Worm (Caenorhabditis elegans) whole organism, young adult: Measurements from ENCODE around the gene bus-18.
A peak's percentile ranks its signal among the peaks of the same experiment; 100 is the strongest.

Experiments
- B0019.2 ChIP-seq: fragments of 200-800 bp; sonication (Bioruptor generic); conservative IDR thresholded peaks from 2 replicates; pipeline ENCODE4 v1.3.6; 2022; ENCODE audit warnings: missing genetic modification reagents, missing genetic modification characterization, missing compliant biosample characterization
- B0261.1 ChIP-seq: sonication (generic microtip); optimal IDR thresholded peaks from 2 replicates; lab custom pipeline; 2016; ENCODE audit warnings: mild to moderate bottlenecking, missing genetic modification characterization, moderate library complexity, missing compliant biosample characterization
- F10E7.11 ChIP-seq: sonication (generic microtip); optimal IDR thresholded peaks from 2 replicates; lab custom pipeline; 2017; ENCODE audit warnings: mild to moderate bottlenecking, missing genetic modification characterization, moderate library complexity, missing compliant biosample characterization
- F23B12.7 ChIP-seq: sonication (generic microtip); optimal IDR thresholded peaks from 2 replicates; lab custom pipeline; 2017; ENCODE audit warnings: missing genetic modification characterization, mild to moderate bottlenecking, missing compliant biosample characterization, antibody characterized with exemption, moderate library complexity; ENCODE audit not compliant: insufficient read depth
- F37B4.10 ChIP-seq: fragments of 200-800 bp; sonication (Bioruptor generic); IDR thresholded peaks from 2 replicates; pipeline ENCODE4 v1.3.6; 2022; ENCODE audit warnings: missing genetic modification characterization, missing compliant biosample characterization
- F55B11.4 ChIP-seq: sonication (generic microtip); optimal IDR thresholded peaks from 2 replicates; lab custom pipeline; 2016; ENCODE audit warnings: missing compliant biosample characterization, missing genetic modification characterization, borderline replicate concordance; ENCODE audit not compliant: insufficient read depth
- F57A8.1 ChIP-seq: fragments of 200-800 bp; sonication (Bioruptor generic); optimal IDR thresholded peaks from 2 replicates; lab custom pipeline; 2018; ENCODE audit warnings: mild to moderate bottlenecking, missing genetic modification characterization, moderate library complexity, missing compliant biosample characterization
- K12H6.12 ChIP-seq: fragments of 200-800 bp; sonication (Bioruptor generic); optimal IDR thresholded peaks from 2 replicates; lab custom pipeline; 2018; ENCODE audit warnings: mild to moderate bottlenecking, missing genetic modification characterization, missing compliant biosample characterization
- T07F8.4 ChIP-seq: sonication (generic microtip); optimal IDR thresholded peaks from 2 replicates; lab custom pipeline; 2016; ENCODE audit warnings: mild to moderate bottlenecking, missing genetic modification characterization, moderate library complexity, missing compliant biosample characterization
- T26A5.8 ChIP-seq: sonication (generic microtip); optimal IDR thresholded peaks from 2 replicates; lab custom pipeline; 2016; ENCODE audit warnings: missing genetic modification characterization, missing compliant biosample characterization
- Y53F4B.3 ChIP-seq: fragments of 200-800 bp; sonication (Bioruptor generic); IDR thresholded peaks from 2 replicates; pipeline ENCODE4 v1.3.6; 2022; ENCODE audit warnings: missing genetic modification reagents, missing genetic modification characterization, missing compliant biosample characterization
- Y79H2A.3 ChIP-seq: fragments of 200-800 bp; sonication (Bioruptor generic); conservative IDR thresholded peaks from 2 replicates; pipeline ENCODE4 v1.3.6; 2022; ENCODE audit warnings: missing genetic modification reagents, missing genetic modification characterization, missing compliant biosample characterization
- akir-1 ChIP-seq: fragments of 200-800 bp; sonication (Bioruptor generic); optimal IDR thresholded peaks from 2 replicates; lab custom pipeline; 2018; ENCODE audit warnings: mild to moderate bottlenecking, missing genetic modification characterization, moderate library complexity, missing compliant biosample characterization
- ama-1 ChIP-seq, 3 experiments: fragments of 150-350 bp in 1 of 3; sonication (generic microtip) in 2 of 3; optimal IDR thresholded peaks; 2 replicates each; lab custom pipeline; 2014 to 2018; ENCODE audit warnings: missing biosample characterization in 2 of 3, missing genetic modification characterization in 2 of 3, missing genetic modification reagents in 2 of 3
- aptf-3 ChIP-seq: fragments of 200-800 bp; sonication (Bioruptor generic); IDR thresholded peaks from 2 replicates; pipeline ENCODE4 v1.3.6; 2022; ENCODE audit warnings: missing genetic modification characterization, missing compliant biosample characterization
- athp-1 ChIP-seq: sonication (generic microtip); optimal IDR thresholded peaks from 2 replicates; lab custom pipeline; 2017; ENCODE audit warnings: mild to moderate bottlenecking, missing genetic modification characterization, missing compliant biosample characterization
- attf-5 ChIP-seq: fragments of 200-800 bp; sonication (Bioruptor generic); optimal IDR thresholded peaks from 2 replicates; lab custom pipeline; 2018; ENCODE audit warnings: mild to moderate bottlenecking, missing genetic modification characterization, missing compliant biosample characterization
- bed-2 ChIP-seq: fragments of 200-800 bp; sonication (Bioruptor generic); IDR thresholded peaks from 2 replicates; pipeline ENCODE4 v1.3.6; 2022; ENCODE audit warnings: missing genetic modification reagents, missing genetic modification characterization, missing compliant biosample characterization
- ccch-3 ChIP-seq: fragments of 200-800 bp; sonication (Bioruptor generic); optimal IDR thresholded peaks from 2 replicates; lab custom pipeline; 2018; ENCODE audit warnings: mild to moderate bottlenecking, missing genetic modification characterization, missing compliant biosample characterization
- ceh-40 ChIP-seq: fragments of 200-800 bp; sonication (Bioruptor generic); IDR thresholded peaks from 2 replicates; pipeline ENCODE4 v1.3.6; 2022; ENCODE audit warnings: missing genetic modification characterization, missing compliant biosample characterization
- ceh-58 ChIP-seq: fragments of 200-800 bp; sonication (Bioruptor generic); IDR thresholded peaks from 2 replicates; pipeline ENCODE4 v1.3.6; 2022; ENCODE audit warnings: missing genetic modification characterization, missing compliant biosample characterization
- ceh-79 ChIP-seq: sonication (generic microtip); optimal IDR thresholded peaks from 2 replicates; lab custom pipeline; 2017; ENCODE audit warnings: mild to moderate bottlenecking, missing genetic modification characterization, missing compliant biosample characterization
- dpl-1 ChIP-seq: fragments of 150-350 bp; optimal IDR thresholded peaks from 2 replicates; lab custom pipeline; 2014; ENCODE audit warnings: missing biosample characterization, missing genetic modification reagents, missing genetic modification characterization
- efl-1 ChIP-seq: fragments of 150-350 bp; optimal IDR thresholded peaks from 2 replicates; lab custom pipeline; 2014; ENCODE audit warnings: missing biosample characterization, missing genetic modification reagents, missing genetic modification characterization
- egl-44 ChIP-seq: fragments of 200-800 bp; sonication (Bioruptor generic); IDR thresholded peaks from 2 replicates; pipeline ENCODE4 v1.3.6; 2022; ENCODE audit warnings: missing genetic modification reagents, missing genetic modification characterization, missing compliant biosample characterization
- egrh-3 ChIP-seq: fragments of 200-800 bp; sonication (Bioruptor generic); IDR thresholded peaks from 2 replicates; pipeline ENCODE4 v1.3.6; 2022; ENCODE audit warnings: missing genetic modification reagents, missing genetic modification characterization, missing compliant biosample characterization
- gei-17 ChIP-seq: fragments of 200-800 bp; sonication (Bioruptor generic); optimal IDR thresholded peaks from 2 replicates; lab custom pipeline; 2018; ENCODE audit warnings: mild to moderate bottlenecking, missing genetic modification characterization, missing compliant biosample characterization
- him-1 ChIP-seq: sonication (generic microtip); optimal IDR thresholded peaks from 2 replicates; lab custom pipeline; 2016; ENCODE audit warnings: missing genotype, missing genetic modification reagents, missing genetic modification characterization, missing compliant biosample characterization
- hmg-1.2 ChIP-seq: fragments of 200-800 bp; sonication (Bioruptor generic); IDR thresholded peaks from 2 replicates; pipeline ENCODE4 v1.3.6; 2022; ENCODE audit warnings: missing genetic modification reagents, missing genetic modification characterization, missing compliant biosample characterization
- hmg-20 ChIP-seq: fragments of 200-800 bp; sonication (Bioruptor generic); IDR thresholded peaks from 2 replicates; pipeline ENCODE4 v1.3.6; 2022; ENCODE audit warnings: missing genetic modification reagents, missing genetic modification characterization, missing compliant biosample characterization
- let-526 ChIP-seq: fragments of 200-800 bp; sonication (Bioruptor generic); IDR thresholded peaks from 2 replicates; pipeline ENCODE4 v1.3.6; 2022; ENCODE audit warnings: missing genetic modification reagents, missing genetic modification characterization, missing compliant biosample characterization
- lin-26 ChIP-seq: fragments of 200-800 bp; sonication (Bioruptor generic); IDR thresholded peaks from 2 replicates; pipeline ENCODE4 v1.3.6; 2022; ENCODE audit warnings: missing genetic modification reagents, missing genetic modification characterization, missing compliant biosample characterization
- lsl-1 ChIP-seq: fragments of 200-800 bp; sonication (Bioruptor generic); optimal IDR thresholded peaks from 2 replicates; lab custom pipeline; 2018; ENCODE audit warnings: mild to moderate bottlenecking, missing genetic modification characterization, moderate library complexity, missing compliant biosample characterization
- madf-10 ChIP-seq: sonication (generic microtip); optimal IDR thresholded peaks from 2 replicates; lab custom pipeline; 2016; ENCODE audit warnings: mild to moderate bottlenecking, missing genetic modification characterization, missing compliant biosample characterization
- mel-28 ChIP-seq: sonication (generic microtip); optimal IDR thresholded peaks from 2 replicates; lab custom pipeline; 2016; ENCODE audit warnings: borderline replicate concordance, mild to moderate bottlenecking, missing genetic modification characterization, missing compliant biosample characterization
- mxl-1 ChIP-seq: sonication (generic microtip); optimal IDR thresholded peaks from 2 replicates; lab custom pipeline; 2016; ENCODE audit warnings: missing genetic modification characterization, missing compliant biosample characterization
- nhr-120 ChIP-seq: fragments of 200-800 bp; sonication (Bioruptor generic); IDR thresholded peaks from 2 replicates; pipeline ENCODE4 v1.3.6; 2022; ENCODE audit warnings: missing genetic modification characterization, missing compliant biosample characterization
- nhr-179 ChIP-seq: sonication (generic microtip); optimal IDR thresholded peaks from 2 replicates; lab custom pipeline; 2016; ENCODE audit warnings: mild to moderate bottlenecking, missing genetic modification characterization, missing compliant biosample characterization
- nhr-80 ChIP-seq: sonication (generic microtip); optimal IDR thresholded peaks from 2 replicates; lab custom pipeline; 2016; ENCODE audit warnings: missing genetic modification characterization, missing compliant biosample characterization
- nhr-90 ChIP-seq: sonication (generic microtip); optimal IDR thresholded peaks from 2 replicates; lab custom pipeline; 2016; ENCODE audit warnings: missing genotype, mild to moderate bottlenecking, missing genetic modification characterization, missing compliant biosample characterization
- pbrm-1 ChIP-seq: fragments of 200-800 bp; sonication (Bioruptor generic); IDR thresholded peaks from 2 replicates; pipeline ENCODE4 v1.3.6; 2022; ENCODE audit warnings: missing genetic modification reagents, missing genetic modification characterization, missing compliant biosample characterization
- rcor-1 ChIP-seq: fragments of 200-800 bp; sonication (Bioruptor generic); IDR thresholded peaks from 2 replicates; pipeline ENCODE4 v1.3.6; 2022; ENCODE audit warnings: missing genetic modification reagents, missing genetic modification characterization, missing compliant biosample characterization
- rpc-1 ChIP-seq, 2 experiments: fragments of 150-350 bp in 1 of 2; sonication (generic microtip) in 1 of 2; optimal IDR thresholded peaks; 2 replicates each; lab custom pipeline; 2014 to 2018; ENCODE audit warnings: missing biosample characterization in 1 of 2, missing genetic modification characterization in 1 of 2, missing genetic modification reagents in 1 of 2, missing genotype in 1 of 2
- sdz-38 ChIP-seq: sonication (generic microtip); optimal IDR thresholded peaks from 2 replicates; lab custom pipeline; 2016; ENCODE audit warnings: missing genotype, missing genetic modification characterization, missing compliant biosample characterization
- snpc-4 ChIP-seq, 5 experiments: fragments of 150-350 bp in 1 of 5; sonication (generic microtip) in 4 of 5; optimal IDR thresholded peaks; 2 replicates each; lab custom pipeline; 2014 to 2018; ENCODE audit warnings: missing genetic modification characterization in 5 of 5, missing biosample characterization in 3 of 5, antibody characterized with exemption in 2 of 5, mild to moderate bottlenecking in 2 of 5, missing compliant biosample characterization in 2 of 5, missing genotype in 2 of 5, moderate library complexity in 2 of 5, missing genetic modification reagents in 1 of 5
- sptf-2 ChIP-seq: fragments of 200-800 bp; sonication (Bioruptor generic); optimal IDR thresholded peaks from 2 replicates; lab custom pipeline; 2018; ENCODE audit warnings: mild to moderate bottlenecking, missing genetic modification characterization, missing compliant biosample characterization
- ztf-18 ChIP-seq: sonication (generic microtip); optimal IDR thresholded peaks from 2 replicates; lab custom pipeline; 2016; ENCODE audit warnings: missing genotype, mild to moderate bottlenecking, missing genetic modification characterization, missing compliant biosample characterization
- ztf-26 ChIP-seq: sonication (generic microtip); optimal IDR thresholded peaks from 2 replicates; lab custom pipeline; 2017; ENCODE audit warnings: missing genetic modification characterization, missing compliant biosample characterization
- ztf-28 ChIP-seq: fragments of 200-800 bp; sonication (Bioruptor generic); IDR thresholded peaks from 2 replicates; pipeline ENCODE4 v1.3.6; 2022; ENCODE audit warnings: missing genetic modification reagents, missing genetic modification characterization, missing compliant biosample characterization

Gene bus-18

DNA sequence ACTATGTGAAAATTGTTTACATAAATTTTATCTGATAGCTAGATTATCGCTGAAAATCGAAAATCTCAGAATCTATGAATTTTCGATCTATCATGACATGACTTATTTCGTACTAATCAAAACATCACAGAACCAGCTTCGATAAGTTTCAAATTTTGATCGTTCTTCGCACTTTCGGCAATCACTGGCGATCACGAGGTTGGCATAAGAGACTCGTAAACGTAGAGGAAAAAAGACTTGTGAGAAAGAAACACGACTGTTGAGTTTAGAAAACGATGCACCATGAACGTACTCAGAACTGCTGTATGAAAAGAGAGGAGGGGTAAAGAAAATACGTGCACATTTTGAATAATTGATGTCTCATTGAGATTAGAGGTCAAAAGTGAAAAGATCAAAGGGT is 50.5 kb downstream of the bus-18 start (continued):
- TF ChIP-seq efl-1 (GFP tag; lab: Kevin White, UChicago) (no peak), T07F8.4 (tag; lab: Kevin White, UChicago) (no peak), lin-26 (GFP tag; lab: Robert Waterston, UW) (0 out of 2 replicates have a peak, but pooled peaks have one; percentile 17), bed-2 (GFP tag; lab: Robert Waterston, UW) (no peak), Y53F4B.3 (no peak), attf-5 (GFP tag; lab: Kevin White, UChicago) (peak; percentile 60), F55B11.4 (tag; lab: Kevin White, UChicago) (no peak), hmg-20 (GFP tag; lab: Robert Waterston, UW) (no peak), rcor-1 (GFP tag; lab: Robert Waterston, UW) (0 out of 2 replicates have a peak, but pooled peaks have one; percentile 18), ceh-40 (no peak), ceh-79 (tag; lab: Kevin White, UChicago) (no peak), ztf-18 (tag; lab: Kevin White, UChicago) (no peak), Y79H2A.3 (GFP tag; lab: Robert Waterston, UW) (no peak), him-1 (tag; lab: Kevin White, UChicago) (no peak), sptf-2 (GFP tag; lab: Kevin White, UChicago) (no peak), mel-28 (tag; lab: Kevin White, UChicago) (no peak), mxl-1 (no peak), ama-1 (optimal IDR thresholded peaks at IDR 0.05; lab: Kevin White, UChicago) (no peak), ama-1 (GFP tag; optimal IDR thresholded peaks at IDR 0.05; lab: Kevin White, UChicago) (no peak), ccch-3 (GFP tag; lab: Kevin White, UChicago) (no peak), hmg-1.2 (GFP tag; lab: Robert Waterston, UW) (no peak), lsl-1 (no peak), F10E7.11 (tag; lab: Kevin White, UChicago) (no peak), T26A5.8 (no peak), aptf-3 (no peak), sdz-38 (tag; lab: Kevin White, UChicago) (no peak), nhr-90 (tag; lab: Kevin White, UChicago) (peak; percentile 14), nhr-120 (no peak), egrh-3 (GFP tag; lab: Robert Waterston, UW) (no peak), madf-10 (tag; lab: Kevin White, UChicago) (peak; percentile 45), F57A8.1 (GFP tag; lab: Kevin White, UChicago) (no peak), let-526 (GFP tag; lab: Robert Waterston, UW) (peak; percentile 72; the same call in 1 of the 2 replicates), akir-1 (GFP tag; lab: Kevin White, UChicago) (no peak), B0019.2 (no peak), gei-17 (no peak), F37B4.10 (GFP tag; lab: Robert Waterston, UW) (no peak), egl-44 (peak; percentile 77), athp-1 (no peak), pbrm-1 (GFP tag; lab: Robert Waterston, UW) (no peak), ztf-26 (peak; percentile 38), nhr-179 (tag; lab: Kevin White, UChicago) (no peak), snpc-4 (GFP tag; optimal IDR thresholded peaks at IDR 0.05; lab: Kevin White, UChicago) (no peak), snpc-4 (tag; optimal IDR thresholded peaks at IDR 0.05; lab: Kevin White, UChicago) (peak in 2 of 4 experiments; percentile 17 to 22), B0261.1 (tag; lab: Kevin White, UChicago) (no peak), dpl-1 (no peak), K12H6.12 (no peak), ceh-58 (GFP tag; lab: Robert Waterston, UW) (no peak), nhr-80 (tag; lab: Kevin White, UChicago) (peak; percentile 65), rpc-1 (optimal IDR thresholded peaks at IDR 0.05; lab: Kevin White, UChicago) (no peak), rpc-1 (tag; optimal IDR thresholded peaks at IDR 0.05; lab: Kevin White, UChicago) (no peak), ztf-28 (GFP tag; lab: Robert Waterston, UW) (no peak), F23B12.7 (no peak)
